Worm (Caenorhabditis elegans) whole organism, L4 larva: ENCODE data around the gene F44F4.9.

ENCODE experiments used
- ceh-28 ChIP-seq: fragments of 150-350 bp; optimal IDR thresholded peaks from 2 replicates; lab custom pipeline; 2014; ENCODE audit warnings: missing biosample characterization, missing genetic modification reagents, missing genetic modification characterization
- ceh-62 ChIP-seq: sonication (generic microtip); optimal IDR thresholded peaks from 2 replicates; lab custom pipeline; 2017; ENCODE audit warnings: missing biosample characterization, missing genetic modification characterization
- lin-39 ChIP-seq: fragments of 150-350 bp; optimal IDR thresholded peaks from 2 replicates; lab custom pipeline; 2014; ENCODE audit warnings: missing biosample characterization, missing genetic modification reagents, missing genetic modification characterization
- lsy-2 ChIP-seq, 2 experiments: fragments of 150-350 bp in 1 of 2; sonication (generic microtip) in 1 of 2; optimal IDR thresholded peaks; 2 replicates each; lab custom pipeline; 2014 to 2017; ENCODE audit warnings: missing biosample characterization in 2 of 2, missing genetic modification characterization in 2 of 2
- mdl-1 ChIP-seq, 2 experiments: fragments of 150-350 bp in 1 of 2; sonication (generic microtip) in 1 of 2; optimal IDR thresholded peaks; 2 replicates each; lab custom pipeline; 2014 to 2017; ENCODE audit warnings: missing biosample characterization in 2 of 2, missing genetic modification characterization in 2 of 2
- nhr-11 ChIP-seq: fragments of 150-350 bp; optimal IDR thresholded peaks from 2 replicates; lab custom pipeline; 2014; ENCODE audit warnings: missing biosample characterization, missing genetic modification characterization
- nhr-25 ChIP-seq: sonication (generic microtip); optimal IDR thresholded peaks from 2 replicates; lab custom pipeline; 2017; ENCODE audit warnings: missing genetic modification characterization, mild to moderate bottlenecking, missing compliant biosample characterization, antibody characterized with exemption, moderate library complexity, borderline replicate concordance; ENCODE audit not compliant: insufficient read depth
- pha-4 ChIP-seq, 2 experiments: fragments of 150-350 bp in 1 of 2; fragments of 200-800 bp in 1 of 2; sonication (Bioruptor generic) in 1 of 2; IDR thresholded peaks in 1 of 2; optimal IDR thresholded peaks in 1 of 2; 2 replicates each; pipeline versions ENCODE4 v1.3.6 to Lab custom; 2014 to 2022; ENCODE audit warnings: missing genetic modification characterization in 2 of 2, missing genetic modification reagents in 2 of 2, missing biosample characterization in 1 of 2, missing compliant biosample characterization in 1 of 2
- ztf-11 ChIP-seq: fragments of 150-350 bp; optimal IDR thresholded peaks from 2 replicates; lab custom pipeline; 2014; ENCODE audit warnings: missing biosample characterization, missing genetic modification characterization

- TF ChIP-seq nhr-11 (tag; lab: Kevin White, UChicago) (no peak), nhr-25 (no peak), pha-4 (GFP tag; IDR thresholded peaks at IDR 0.05; lab: Robert Waterston, UW) (no peak), pha-4 (tag; optimal IDR thresholded peaks at IDR 0.05; lab: Kevin White, UChicago) (no peak), ceh-28 (tag; lab: Kevin White, UChicago) (no peak), ztf-11 (tag; lab: Kevin White, UChicago) (no peak), ceh-62 (no peak), lin-39 (tag; lab: Kevin White, UChicago) (no peak), mdl-1 (tag; optimal IDR thresholded peaks at IDR 0.05; lab: Kevin White, UChicago) (no peak), lsy-2 (tag; optimal IDR thresholded peaks at IDR 0.05; lab: Kevin White, UChicago) (peak in 1 of 2 experiments; percentile 25)
Measured at ce11 chrII:10870698-10871097, 44.9 kb downstream of the F44F4.9 start.
